Worm (Caenorhabditis elegans): Measurements from ENCODE around the gene pmpl-1.
A peak's percentile ranks its signal among the peaks of the same experiment; 100 is the strongest.

DNA sequence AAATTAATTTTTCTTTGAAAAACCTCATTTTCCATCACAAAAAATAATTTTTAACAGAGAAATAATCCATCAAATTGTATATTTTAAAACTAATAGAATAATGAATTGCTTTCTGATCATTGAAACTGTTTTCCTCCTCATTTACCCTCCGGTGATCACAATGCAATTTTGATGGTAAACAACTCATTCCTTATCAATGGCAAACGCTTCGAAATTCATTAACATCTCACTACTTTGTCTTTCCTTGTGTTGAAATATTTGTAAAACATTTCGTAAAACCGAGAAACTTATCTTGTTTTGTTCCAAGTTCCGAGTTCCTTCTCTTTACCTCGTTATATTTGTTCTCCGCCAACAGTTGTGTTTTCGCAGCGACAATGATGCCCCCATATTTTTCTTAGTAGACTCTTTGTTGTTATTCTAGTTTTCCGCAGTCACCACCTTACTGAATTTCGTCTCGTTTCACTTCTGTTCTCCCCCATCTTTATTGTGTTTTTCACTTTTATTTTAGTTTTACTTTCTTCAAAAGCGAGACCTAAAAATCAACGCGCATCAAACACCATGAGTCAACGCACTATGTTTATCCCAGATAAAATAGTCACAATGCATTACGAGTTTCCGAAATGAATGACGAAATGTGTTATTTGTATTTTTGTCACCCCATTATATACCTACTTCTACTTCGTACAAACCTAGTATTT lies 2.6 kb upstream of the pmpl-1 start:
- TF ChIP-seq zag-1 (tag; optimal IDR thresholded peaks at IDR 0.05) (no peak), unc-130 (tag; optimal IDR thresholded peaks at IDR 0.05) (no peak), Y116A8C.19 (tag; optimal IDR thresholded peaks at IDR 0.05; ENCODE audit: borderline replicate concordance) (no peak), ama-1 (optimal IDR thresholded peaks at IDR 0.05) (no peak), fkh-8 (tag; optimal IDR thresholded peaks at IDR 0.05) (no peak), lin-13 (GFP tag; optimal IDR thresholded peaks at IDR 0.05) (no peak), ceh-88 (GFP tag; IDR thresholded peaks at IDR 0.05) (no peak), lin-35 (GFP tag; optimal IDR thresholded peaks at IDR 0.05) (peak in 1 of 2 experiments; percentile 11), unc-62 (GFP tag; optimal IDR thresholded peaks at IDR 0.05) (no peak), lsy-2 (tag; optimal IDR thresholded peaks at IDR 0.05) (no peak), nhr-76 (tag; optimal IDR thresholded peaks at IDR 0.05) (no peak)
